Fruit fly (Drosophila melanogaster): ENCODE data around the gene CG2955.
A peak's percentile ranks its signal among the peaks of the same experiment; 100 is the strongest.

CG2955 gene

DNA sequence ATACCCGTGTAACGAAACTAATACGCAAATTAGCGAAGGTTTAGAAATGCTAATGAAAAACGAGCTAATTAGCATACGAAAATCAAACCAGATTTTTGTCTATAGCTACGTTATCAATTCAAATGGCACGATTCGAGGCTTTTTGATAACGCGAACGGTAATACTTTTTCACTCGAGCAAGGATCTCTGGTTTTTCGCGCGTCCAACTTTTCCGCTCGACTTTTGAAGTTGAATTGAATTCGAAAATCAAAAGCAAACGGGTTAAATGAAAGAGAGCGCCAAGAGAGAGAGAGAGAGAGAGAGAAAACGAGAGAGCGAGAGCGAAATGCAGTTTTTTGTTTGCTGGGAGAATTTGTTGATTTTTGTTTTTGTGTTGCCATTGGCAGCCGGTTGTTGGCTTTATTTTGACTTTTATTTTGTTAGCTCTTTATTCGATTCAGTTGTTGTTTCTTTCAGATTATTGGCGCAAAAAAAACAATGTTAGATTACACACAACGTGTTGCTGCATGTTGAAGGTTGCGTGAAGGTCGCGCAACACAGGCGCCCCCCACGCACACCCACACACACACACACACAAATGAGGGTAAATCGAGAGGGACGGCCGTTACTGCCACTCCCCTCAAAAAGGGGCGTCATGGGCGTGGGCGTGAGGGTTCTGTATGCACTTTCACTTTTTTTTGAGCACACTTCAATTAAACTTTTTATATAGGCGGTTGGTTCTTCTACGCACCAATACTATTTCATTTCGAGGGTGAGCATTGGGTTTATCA lies 48.2 kb downstream of the CG2955 start (continued):
- TF ChIP-seq Ets96B (tag; optimal IDR thresholded peaks at IDR 0.05) (no peak), CG3919 (GFP tag; optimal IDR thresholded peaks at IDR 0.05) (peak; percentile 58), Hr38 (GFP tag; optimal IDR thresholded peaks at IDR 0.05) (no peak), CG4318 (GFP tag; optimal IDR thresholded peaks at IDR 0.05) (no peak), Eip93F (GFP tag; optimal IDR thresholded peaks at IDR 0.05) (no peak), Hr4 (GFP tag; optimal IDR thresholded peaks at IDR 0.05) (no peak), lz (GFP tag; optimal IDR thresholded peaks at IDR 0.05) (no peak), Sox102F (GFP tag; optimal IDR thresholded peaks at IDR 0.05) (peak; percentile 34), fd59A (GFP tag; optimal IDR thresholded peaks at IDR 0.05) (no peak), CG6792 (GFP tag; optimal IDR thresholded peaks at IDR 0.05) (peak; percentile 45), CG7368 (GFP tag; optimal IDR thresholded peaks at IDR 0.05) (no peak), salr (GFP tag; optimal IDR thresholded peaks at IDR 0.05) (no peak), Smox (GFP tag; optimal IDR thresholded peaks at IDR 0.05) (no peak), CG10669 (GFP tag; optimal IDR thresholded peaks at IDR 0.05) (no peak), Eip75B (GFP tag; optimal IDR thresholded peaks at IDR 0.05) (no peak), CG8119 (GFP tag; IDR thresholded peaks at IDR 0.05) (peak; percentile 28; the same call in 1 of the 3 replicates), Eip78C (GFP tag) (peak; percentile 59), CG10631 (GFP tag; optimal IDR thresholded peaks at IDR 0.05) (no peak)

DNA sequence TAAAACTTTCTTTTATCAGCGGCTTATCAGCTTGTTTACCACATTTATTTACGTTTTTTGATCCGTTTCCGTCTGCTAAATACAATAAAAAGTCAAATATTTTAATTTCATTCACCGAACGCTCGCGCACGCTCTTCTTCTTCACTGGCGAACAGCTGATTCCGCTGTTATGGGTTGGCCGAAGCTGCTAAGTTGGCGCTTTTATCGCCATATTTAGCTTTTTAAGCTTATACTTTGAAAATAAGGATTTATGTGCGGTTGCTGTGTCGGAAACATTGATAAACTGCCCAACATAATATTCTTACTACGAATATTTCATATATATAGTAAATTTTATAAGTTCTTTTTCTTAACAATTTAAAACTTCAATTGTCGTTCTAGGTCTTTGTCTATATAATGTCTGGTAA lies 48.8 kb downstream of the CG2955 start, which contains the start of gene Naprt:
TSS of gene Naprt (minus strand) at position 159 of the 407 bp plus-strand sequence.
- no peak for TF ChIP-seq esn (GFP tag; optimal IDR thresholded peaks at IDR 0.05)
- no peak for TF ChIP-seq Eip93F (GFP tag; optimal IDR thresholded peaks at IDR 0.05)
- no peak for TF ChIP-seq fd59A (GFP tag; optimal IDR thresholded peaks at IDR 0.05)
- no peak for TF ChIP-seq CG15336 (GFP tag; IDR thresholded peaks at IDR 0.05)
- no peak for TF ChIP-seq CG8119 (GFP tag; IDR thresholded peaks at IDR 0.05)
- peak; percentile 69 for TF ChIP-seq Blimp-1 (GFP tag; optimal IDR thresholded peaks at IDR 0.05)
- TF ChIP-seq CG1621 (tag; optimal IDR thresholded peaks at IDR 0.05), result no peak
- TF ChIP-seq svp (GFP tag), result peak; percentile 82
- TF ChIP-seq fd85E (GFP tag; optimal IDR thresholded peaks at IDR 0.05), result no peak
- no peak for TF ChIP-seq CG11294 (GFP tag; IDR thresholded peaks at IDR 0.05)
